Worm (Caenorhabditis elegans) whole organism, young adult: ENCODE results near the gene clec-85.

Experiments
- B0035.1 ChIP-seq: sonication (generic microtip); optimal IDR thresholded peaks from 2 replicates; lab custom pipeline; 2016; ENCODE audit warnings: missing genetic modification characterization, mild to moderate bottlenecking, missing compliant biosample characterization, missing genotype, missing genetic modification reagents
- B0261.1 ChIP-seq: sonication (generic microtip); optimal IDR thresholded peaks from 2 replicates; lab custom pipeline; 2016; ENCODE audit warnings: mild to moderate bottlenecking, missing genetic modification characterization, moderate library complexity, missing compliant biosample characterization
- B0336.3 ChIP-seq: fragments of 200-800 bp; sonication (Bioruptor generic); IDR thresholded peaks from 2 replicates; pipeline ENCODE4 v1.3.6; 2022; ENCODE audit warnings: missing genetic modification characterization, missing compliant biosample characterization
- C06A6.2 ChIP-seq: fragments of 200-800 bp; sonication (Bioruptor generic); conservative IDR thresholded peaks from 2 replicates; pipeline ENCODE4 v1.3.6; 2022; ENCODE audit warnings: missing genetic modification characterization, missing compliant biosample characterization
- D2030.7 ChIP-seq: fragments of 200-800 bp; sonication (Bioruptor generic); IDR thresholded peaks from 2 replicates; pipeline ENCODE4 v1.3.6; 2022; ENCODE audit warnings: missing genetic modification reagents, missing genetic modification characterization, missing compliant biosample characterization
- F10E7.11 ChIP-seq: sonication (generic microtip); optimal IDR thresholded peaks from 2 replicates; lab custom pipeline; 2017; ENCODE audit warnings: mild to moderate bottlenecking, missing genetic modification characterization, moderate library complexity, missing compliant biosample characterization
- F22D6.2 ChIP-seq: sonication (generic microtip); optimal IDR thresholded peaks from 2 replicates; lab custom pipeline; 2016; ENCODE audit warnings: mild to moderate bottlenecking, missing genetic modification characterization, missing compliant biosample characterization
- F33H1.4 ChIP-seq: fragments of 200-800 bp; sonication (Bioruptor generic); IDR thresholded peaks from 2 replicates; pipeline ENCODE4 v1.3.6; 2022; ENCODE audit warnings: missing genetic modification reagents, missing genetic modification characterization, missing compliant biosample characterization
- F37B4.10 ChIP-seq: fragments of 200-800 bp; sonication (Bioruptor generic); IDR thresholded peaks from 2 replicates; pipeline ENCODE4 v1.3.6; 2022; ENCODE audit warnings: missing genetic modification characterization, missing compliant biosample characterization
- F52B5.7 ChIP-seq: sonication (generic microtip); optimal IDR thresholded peaks from 2 replicates; lab custom pipeline; 2016; ENCODE audit warnings: mild to moderate bottlenecking, missing genetic modification characterization, missing compliant biosample characterization
- Y79H2A.3 ChIP-seq: fragments of 200-800 bp; sonication (Bioruptor generic); conservative IDR thresholded peaks from 2 replicates; pipeline ENCODE4 v1.3.6; 2022; ENCODE audit warnings: missing genetic modification reagents, missing genetic modification characterization, missing compliant biosample characterization
- attf-6 ChIP-seq: fragments of 200-800 bp; sonication (Bioruptor generic); IDR thresholded peaks from 2 replicates; pipeline ENCODE4 v1.3.6; 2022; ENCODE audit warnings: missing genetic modification reagents, missing genetic modification characterization, missing compliant biosample characterization
- cebp-2 ChIP-seq: fragments of 200-800 bp; sonication (Bioruptor generic); IDR thresholded peaks from 2 replicates; pipeline ENCODE4 v1.3.6; 2022; ENCODE audit warnings: missing genetic modification characterization, missing compliant biosample characterization
- ceh-27 ChIP-seq: fragments of 200-800 bp; sonication (Bioruptor generic); optimal IDR thresholded peaks from 2 replicates; lab custom pipeline; 2018; ENCODE audit warnings: mild to moderate bottlenecking, missing genetic modification characterization, moderate library complexity, missing compliant biosample characterization
- ceh-40 ChIP-seq: fragments of 200-800 bp; sonication (Bioruptor generic); IDR thresholded peaks from 2 replicates; pipeline ENCODE4 v1.3.6; 2022; ENCODE audit warnings: missing genetic modification characterization, missing compliant biosample characterization
- ceh-58 ChIP-seq: fragments of 200-800 bp; sonication (Bioruptor generic); IDR thresholded peaks from 2 replicates; pipeline ENCODE4 v1.3.6; 2022; ENCODE audit warnings: missing genetic modification characterization, missing compliant biosample characterization
- chd-7 ChIP-seq: sonication (generic microtip); optimal IDR thresholded peaks from 2 replicates; lab custom pipeline; 2016; ENCODE audit warnings: mild to moderate bottlenecking, missing genetic modification characterization, moderate library complexity, missing compliant biosample characterization
- dox-1 ChIP-seq: fragments of 200-800 bp; sonication (Bioruptor generic); IDR thresholded peaks from 2 replicates; pipeline ENCODE4 v1.3.6; 2022; ENCODE audit warnings: missing genetic modification reagents, missing genetic modification characterization, missing compliant biosample characterization
- efl-1 ChIP-seq: fragments of 150-350 bp; optimal IDR thresholded peaks from 2 replicates; lab custom pipeline; 2014; ENCODE audit warnings: missing biosample characterization, missing genetic modification reagents, missing genetic modification characterization
- egl-18 ChIP-seq: fragments of 200-800 bp; sonication (Bioruptor generic); IDR thresholded peaks from 2 replicates; pipeline ENCODE4 v1.3.6; 2022; ENCODE audit warnings: missing genetic modification reagents, missing genetic modification characterization, missing compliant biosample characterization
- ets-4 ChIP-seq: fragments of 200-800 bp; sonication (Bioruptor generic); optimal IDR thresholded peaks from 2 replicates; lab custom pipeline; 2018; ENCODE audit warnings: mild to moderate bottlenecking, missing genetic modification characterization, missing compliant biosample characterization
- fkh-3 ChIP-seq: sonication (generic microtip); optimal IDR thresholded peaks from 2 replicates; lab custom pipeline; 2016; ENCODE audit warnings: mild to moderate bottlenecking, missing genetic modification characterization, missing compliant biosample characterization
- gei-17 ChIP-seq: fragments of 200-800 bp; sonication (Bioruptor generic); optimal IDR thresholded peaks from 2 replicates; lab custom pipeline; 2018; ENCODE audit warnings: mild to moderate bottlenecking, missing genetic modification characterization, missing compliant biosample characterization
- let-526 ChIP-seq: fragments of 200-800 bp; sonication (Bioruptor generic); IDR thresholded peaks from 2 replicates; pipeline ENCODE4 v1.3.6; 2022; ENCODE audit warnings: missing genetic modification reagents, missing genetic modification characterization, missing compliant biosample characterization
- lin-26 ChIP-seq: fragments of 200-800 bp; sonication (Bioruptor generic); IDR thresholded peaks from 2 replicates; pipeline ENCODE4 v1.3.6; 2022; ENCODE audit warnings: missing genetic modification reagents, missing genetic modification characterization, missing compliant biosample characterization
- lin-35 ChIP-seq, 3 experiments: fragments of 150-350 bp in 2 of 3; sonication (generic microtip) in 1 of 3; optimal IDR thresholded peaks; 2 replicates each; lab custom pipeline; 2014 to 2018; ENCODE audit warnings: missing biosample characterization in 3 of 3, missing genetic modification characterization in 3 of 3, missing genetic modification reagents in 3 of 3
- lsy-27 ChIP-seq: sonication (generic microtip); optimal IDR thresholded peaks from 2 replicates; lab custom pipeline; 2017; ENCODE audit warnings: missing genetic modification characterization, mild to moderate bottlenecking, missing compliant biosample characterization, antibody characterized with exemption, missing genotype, borderline replicate concordance; ENCODE audit not compliant: insufficient read depth
- madf-6 ChIP-seq: fragments of 200-800 bp; sonication (Bioruptor generic); IDR thresholded peaks from 2 replicates; pipeline ENCODE4 v1.3.6; 2022; ENCODE audit warnings: missing genetic modification reagents, missing genetic modification characterization, missing compliant biosample characterization
- nhr-179 ChIP-seq: sonication (generic microtip); optimal IDR thresholded peaks from 2 replicates; lab custom pipeline; 2016; ENCODE audit warnings: mild to moderate bottlenecking, missing genetic modification characterization, missing compliant biosample characterization
- rpc-1 ChIP-seq, 2 experiments: fragments of 150-350 bp in 1 of 2; sonication (generic microtip) in 1 of 2; optimal IDR thresholded peaks; 2 replicates each; lab custom pipeline; 2014 to 2018; ENCODE audit warnings: missing biosample characterization in 1 of 2, missing genetic modification characterization in 1 of 2, missing genetic modification reagents in 1 of 2, missing genotype in 1 of 2
- sea-2 ChIP-seq: fragments of 200-800 bp; sonication (Bioruptor generic); IDR thresholded peaks from 2 replicates; pipeline ENCODE4 v1.3.6; 2022; ENCODE audit warnings: missing genetic modification characterization, missing compliant biosample characterization
- snpc-4 ChIP-seq, 5 experiments: fragments of 150-350 bp in 1 of 5; sonication (generic microtip) in 4 of 5; optimal IDR thresholded peaks; 2 replicates each; lab custom pipeline; 2014 to 2018; ENCODE audit warnings: missing genetic modification characterization in 5 of 5, missing biosample characterization in 3 of 5, antibody characterized with exemption in 2 of 5, mild to moderate bottlenecking in 2 of 5, missing compliant biosample characterization in 2 of 5, missing genotype in 2 of 5, moderate library complexity in 2 of 5, missing genetic modification reagents in 1 of 5
- sptf-2 ChIP-seq: fragments of 200-800 bp; sonication (Bioruptor generic); optimal IDR thresholded peaks from 2 replicates; lab custom pipeline; 2018; ENCODE audit warnings: mild to moderate bottlenecking, missing genetic modification characterization, missing compliant biosample characterization
- tbx-9 ChIP-seq: sonication (generic microtip); optimal IDR thresholded peaks from 2 replicates; lab custom pipeline; 2016; ENCODE audit warnings: borderline replicate concordance, missing genetic modification characterization, inconsistent platforms, missing compliant biosample characterization
- unc-130 ChIP-seq: sonication (generic microtip); optimal IDR thresholded peaks from 2 replicates; lab custom pipeline; 2016; ENCODE audit warnings: missing genetic modification reagents, missing genetic modification characterization, missing compliant biosample characterization
- unc-62 ChIP-seq: fragments of 150-350 bp; optimal IDR thresholded peaks from 2 replicates; lab custom pipeline; 2014; ENCODE audit warnings: missing biosample characterization, missing genetic modification reagents, missing genetic modification characterization
- xnd-1 ChIP-seq: sonication (generic microtip); optimal IDR thresholded peaks from 2 replicates; lab custom pipeline; 2016; ENCODE audit warnings: missing genotype, missing genetic modification reagents, missing genetic modification characterization, missing compliant biosample characterization
- zfh-2 ChIP-seq: fragments of 200-800 bp; sonication (Bioruptor generic); conservative IDR thresholded peaks from 2 replicates; pipeline ENCODE4 v1.3.6; 2022; ENCODE audit warnings: missing genetic modification reagents, missing genetic modification characterization, missing compliant biosample characterization
- zim-3 ChIP-seq: sonication (generic microtip); optimal IDR thresholded peaks from 2 replicates; lab custom pipeline; 2017; ENCODE audit warnings: mild to moderate bottlenecking, missing genetic modification characterization, moderate library complexity, missing compliant biosample characterization
- ztf-3 ChIP-seq: fragments of 200-800 bp; sonication (Bioruptor generic); optimal IDR thresholded peaks from 2 replicates; lab custom pipeline; 2018; ENCODE audit warnings: mild to moderate bottlenecking, missing genetic modification characterization, missing compliant biosample characterization
- ztf-6 ChIP-seq: fragments of 200-800 bp; sonication (Bioruptor generic); IDR thresholded peaks from 2 replicates; pipeline ENCODE4 v1.3.6; 2022; ENCODE audit warnings: missing genetic modification reagents, missing genetic modification characterization, missing compliant biosample characterization

The clec-85 gene

DNA sequence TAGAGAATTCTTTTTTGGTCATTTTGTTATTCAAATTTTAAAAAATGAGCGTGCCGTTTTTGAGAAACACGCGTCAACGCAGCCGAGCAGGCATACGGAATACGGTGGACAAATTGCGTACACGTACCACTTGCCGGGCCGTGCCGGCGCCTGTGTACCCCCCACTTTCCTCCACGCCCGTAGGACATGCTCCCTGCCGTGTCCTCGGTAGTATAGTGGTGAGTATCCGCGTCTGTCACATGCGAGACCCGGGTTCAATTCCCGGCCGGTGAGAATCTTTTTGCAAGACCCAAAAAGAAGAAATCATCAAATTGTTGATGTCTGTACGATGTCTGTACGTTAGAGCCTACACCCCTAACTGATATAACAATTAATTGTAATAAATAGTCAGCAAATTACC lies 42.5 kb upstream of the clec-85 start (continued):
- no peak for TF ChIP-seq ztf-3 (GFP tag; lab: Kevin White, UChicago)
- peak; percentile 70 for TF ChIP-seq B0261.1 (tag; lab: Kevin White, UChicago)
- TF ChIP-seq egl-18 (GFP tag; lab: Robert Waterston, UW), result no peak
- TF ChIP-seq sptf-2, result no peak
- peak; percentile 62 for TF ChIP-seq D2030.7 (GFP tag; lab: Robert Waterston, UW)
- no peak for TF ChIP-seq lsy-27 (tag; lab: Kevin White, UChicago)
- no peak for TF ChIP-seq zim-3 (tag; lab: Kevin White, UChicago)
- TF ChIP-seq F22D6.2 (tag; lab: Kevin White, UChicago), result no peak
- TF ChIP-seq ets-4 (GFP tag; lab: Kevin White, UChicago), result no peak
- peak; percentile 68 for TF ChIP-seq dox-1 (GFP tag; lab: Robert Waterston, UW)
- no peak for TF ChIP-seq nhr-179 (tag; lab: Kevin White, UChicago)
- no peak for TF ChIP-seq efl-1
- peak; percentile 17 for TF ChIP-seq chd-7 (tag; lab: Kevin White, UChicago)
- no peak for TF ChIP-seq ztf-6 (GFP tag; lab: Robert Waterston, UW)
- TF ChIP-seq let-526 (GFP tag; lab: Robert Waterston, UW), result no peak
- no peak for TF ChIP-seq ceh-58 (GFP tag; lab: Robert Waterston, UW)

DNA sequence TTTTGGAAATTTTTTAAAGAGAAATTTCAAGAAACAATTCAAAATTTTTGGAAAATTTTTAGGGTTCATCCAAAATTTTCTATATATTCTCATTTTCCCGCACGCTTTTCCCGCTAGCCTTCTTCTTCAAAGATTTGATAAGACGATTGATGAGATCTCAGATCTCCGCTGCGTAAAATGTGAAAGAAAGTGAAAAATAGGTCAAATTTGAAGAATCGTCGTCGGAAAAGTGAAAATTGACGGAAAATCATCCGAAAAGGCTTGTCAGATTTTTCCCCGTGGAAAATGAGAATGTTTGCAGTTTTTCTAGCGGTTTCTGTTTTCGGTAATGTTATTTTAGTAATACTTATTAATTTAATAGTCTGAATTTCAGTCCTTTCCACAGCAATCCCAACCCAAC lies 41.5 kb upstream of the clec-85 start, which contains the start of gene Y54G2A.76:
Gene Y54G2A.76, plus strand, starts transcription at position 203 of the 400 bp plus-strand sequence.
- TF ChIP-seq ceh-40 (GFP tag; lab: Robert Waterston, UW), result no peak
- no peak for TF ChIP-seq F10E7.11 (tag; lab: Kevin White, UChicago)
- no peak for TF ChIP-seq nhr-179 (tag; lab: Kevin White, UChicago)
- no peak for TF ChIP-seq unc-62 (GFP tag; lab: Kevin White, UChicago)
- no peak for TF ChIP-seq B0035.1
- TF ChIP-seq F52B5.7 (tag; lab: Kevin White, UChicago), result no peak
- TF ChIP-seq madf-6 (GFP tag; lab: Robert Waterston, UW), result no peak
- no peak for TF ChIP-seq unc-130 (GFP tag; lab: Kevin White, UChicago)
- TF ChIP-seq fkh-3 (tag; lab: Kevin White, UChicago), result no peak

DNA sequence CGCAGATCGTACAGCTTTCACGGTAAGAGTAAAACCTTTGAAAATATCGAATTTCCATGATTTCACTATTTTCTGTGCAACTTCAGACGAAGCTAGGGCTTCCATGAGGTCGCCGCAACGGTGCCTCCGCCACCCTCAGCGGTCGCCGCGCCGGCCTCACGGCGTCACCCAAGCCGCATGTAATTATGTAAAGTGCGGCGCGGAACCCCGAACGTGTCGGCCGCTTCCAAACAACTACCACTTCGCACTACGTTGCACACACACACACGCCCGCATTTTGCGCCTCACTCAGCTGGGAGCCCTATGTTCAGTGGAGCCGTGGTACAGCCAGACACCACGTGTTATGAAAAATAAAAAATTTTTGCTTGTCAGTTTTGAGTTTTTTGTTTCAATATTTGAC lies 33.6 kb upstream of the clec-85 start:
- TF ChIP-seq zfh-2 (GFP tag; lab: Robert Waterston, UW), result peak; percentile 79
- no peak for TF ChIP-seq snpc-4 (GFP tag; optimal IDR thresholded peaks at IDR 0.05; lab: Kevin White, UChicago)
- TF ChIP-seq snpc-4 (tag; optimal IDR thresholded peaks at IDR 0.05; lab: Kevin White, UChicago), result peak in 2 of 4 experiments; percentile 65 to 88
- TF ChIP-seq chd-7 (tag; lab: Kevin White, UChicago), result peak; percentile 12
- no peak for TF ChIP-seq C06A6.2 (GFP tag; lab: Robert Waterston, UW)
- no peak for TF ChIP-seq egl-18 (GFP tag; lab: Robert Waterston, UW)

DNA sequence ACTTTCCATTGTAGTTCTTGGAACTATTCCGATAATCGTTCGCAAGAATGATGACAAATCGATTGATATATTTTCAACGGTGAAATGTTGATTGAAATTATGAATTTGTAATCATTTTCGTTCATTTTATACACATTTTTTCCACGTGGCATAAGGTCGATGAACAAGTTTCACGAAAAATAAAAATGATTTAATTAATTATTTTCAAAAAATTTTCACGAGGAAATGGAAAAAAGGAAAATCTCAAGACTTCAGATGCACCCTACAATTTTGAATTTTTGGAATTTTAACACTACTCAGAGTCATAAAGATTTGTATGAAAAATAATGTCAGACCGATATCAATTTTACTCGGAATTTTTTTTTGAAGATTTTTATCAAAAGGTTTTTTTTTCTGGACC lies 31.1 kb upstream of the clec-85 start, which contains the start of gene Y54G2A.13:
Gene Y54G2A.13, minus strand, starts transcription at position 101 of the 400 bp plus-strand sequence.
- TF ChIP-seq gei-17 (GFP tag; lab: Kevin White, UChicago), result no peak
- TF ChIP-seq C06A6.2 (GFP tag; lab: Robert Waterston, UW), result no peak

DNA sequence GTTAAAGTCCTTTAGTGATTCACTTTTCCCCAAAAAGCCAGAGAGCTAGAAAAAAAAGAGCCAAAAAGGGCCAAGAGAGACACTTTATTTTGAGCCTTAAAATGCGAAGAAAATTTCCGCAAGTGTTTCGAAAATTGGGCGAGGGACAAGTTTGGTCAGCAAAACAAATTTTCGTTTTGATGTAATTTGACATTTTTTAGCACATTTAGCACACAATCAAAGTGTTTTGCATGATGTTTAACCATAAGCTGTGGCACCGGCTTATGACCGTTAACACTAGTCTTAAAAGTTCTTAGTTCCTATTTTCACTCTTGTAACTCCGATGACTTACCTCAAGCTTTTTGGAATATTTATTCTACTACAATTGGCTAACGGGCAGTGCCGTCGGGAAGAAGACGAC lies 30.3 kb upstream of the clec-85 start, which contains the start of gene Y54G2A.37:
Gene Y54G2A.37, plus strand, starts transcription at position 301 of the 400 bp plus-strand sequence.
- TF ChIP-seq rpc-1 (optimal IDR thresholded peaks at IDR 0.05; lab: Kevin White, UChicago) (no peak), rpc-1 (tag; optimal IDR thresholded peaks at IDR 0.05; lab: Kevin White, UChicago) (no peak), lin-35 (GFP tag; optimal IDR thresholded peaks at IDR 0.05; lab: Kevin White, UChicago) (no peak), madf-6 (GFP tag; lab: Robert Waterston, UW) (no peak), cebp-2 (GFP tag; lab: Robert Waterston, UW) (no peak), F37B4.10 (GFP tag; lab: Robert Waterston, UW) (no peak), xnd-1 (tag; lab: Kevin White, UChicago) (no peak), ceh-40 (GFP tag; lab: Robert Waterston, UW) (no peak), attf-6 (GFP tag; lab: Robert Waterston, UW) (no peak), B0336.3 (GFP tag; lab: Robert Waterston, UW) (no peak), ceh-27 (GFP tag; lab: Kevin White, UChicago) (no peak), sea-2 (GFP tag; lab: Robert Waterston, UW) (no peak), lin-26 (no peak), F22D6.2 (tag; lab: Kevin White, UChicago) (no peak), ztf-6 (GFP tag; lab: Robert Waterston, UW) (no peak), tbx-9 (tag; lab: Kevin White, UChicago) (no peak), F33H1.4 (GFP tag; lab: Robert Waterston, UW) (no peak), Y79H2A.3 (no peak)
